Worm (Caenorhabditis elegans): ENCODE data around the gene knl-3.

DNA sequence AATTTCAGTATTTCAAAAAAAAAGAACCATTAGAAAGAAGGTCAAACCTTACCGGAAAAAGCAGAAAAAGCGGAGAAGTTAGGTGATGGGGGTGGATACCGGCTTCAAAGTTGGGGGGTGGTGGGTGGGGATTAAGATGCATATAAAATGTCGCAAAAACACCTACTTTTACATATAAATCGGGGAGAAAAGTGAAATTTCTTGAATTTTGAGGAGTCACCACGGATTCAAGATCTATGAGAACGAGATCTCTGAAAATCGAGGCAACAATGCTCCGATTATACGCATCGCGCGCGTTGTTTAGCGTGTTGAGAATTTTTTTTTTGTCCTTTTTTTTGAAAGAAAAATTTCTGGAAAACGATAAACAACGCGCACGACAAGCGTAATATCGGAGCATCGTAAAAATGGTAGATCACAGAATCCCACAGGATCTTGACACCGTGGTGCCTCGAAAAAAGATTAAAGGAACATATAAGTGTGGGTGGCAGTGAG, 6.5 kb downstream of the knl-3 start:
- TF ChIP-seq ztf-11 (tag; optimal IDR thresholded peaks at IDR 0.05) (no peak), nhr-12 (tag; optimal IDR thresholded peaks at IDR 0.05) (no peak), elt-1 (tag; optimal IDR thresholded peaks at IDR 0.05; ENCODE audit: borderline replicate concordance, insufficient read depth) (no peak), nhr-28 (tag; optimal IDR thresholded peaks at IDR 0.05) (no peak), lin-13 (tag; optimal IDR thresholded peaks at IDR 0.05) (no peak), nhr-237 (tag; optimal IDR thresholded peaks at IDR 0.05) (no peak), ces-1 (GFP tag; optimal IDR thresholded peaks at IDR 0.05) (no peak), unc-120 (tag; optimal IDR thresholded peaks at IDR 0.05; ENCODE audit: poor library complexity, severe bottlenecking) (no peak), snpc-4 (tag; optimal IDR thresholded peaks at IDR 0.05) (no peak)

All from whole organism, mixed stage, embryonic.